Worm (Caenorhabditis elegans): ENCODE results near the gene hot-1.

The hot-1 gene

ce11 chrV:14649929-14650328 lies 29.0 kb downstream of the hot-1 start:
- TF ChIP-seq ref-1 (GFP tag; conservative IDR thresholded peaks at IDR 0.05) = no peak
- TF ChIP-seq tab-1 (GFP tag; IDR thresholded peaks at IDR 0.05) = no peak
- no peak for TF ChIP-seq cog-1 (tag; optimal IDR thresholded peaks at IDR 0.05)
- TF ChIP-seq T22C8.4 (GFP tag; IDR thresholded peaks at IDR 0.05) = no peak

ce11 chrV:14650631-14651030 lies 29.7 kb downstream of the hot-1 start:
- TF ChIP-seq cog-1 (tag; optimal IDR thresholded peaks at IDR 0.05) = no peak
- TF ChIP-seq ztf-23 (GFP tag; IDR thresholded peaks at IDR 0.05) = no peak
- TF ChIP-seq klf-2 (GFP tag; conservative IDR thresholded peaks at IDR 0.05) = no peak
- TF ChIP-seq flt-1 (GFP tag; IDR thresholded peaks at IDR 0.05) = no peak
- TF ChIP-seq med-1 (GFP tag; optimal IDR thresholded peaks at IDR 0.05; ENCODE audit: insufficient read depth) = no peak
- TF ChIP-seq T22C8.4 (GFP tag; IDR thresholded peaks at IDR 0.05) = no peak
- no peak for TF ChIP-seq ref-1 (GFP tag; conservative IDR thresholded peaks at IDR 0.05)
- no peak for TF ChIP-seq ztf-29 (GFP tag; IDR thresholded peaks at IDR 0.05)
- no peak for TF ChIP-seq tab-1 (GFP tag; IDR thresholded peaks at IDR 0.05)

ce11 chrV:14655689-14656088 lies 34.8 kb downstream of the hot-1 start:
- TF ChIP-seq ref-1 (GFP tag; conservative IDR thresholded peaks at IDR 0.05) (no peak), T22C8.4 (GFP tag; IDR thresholded peaks at IDR 0.05) (no peak), klf-2 (GFP tag; conservative IDR thresholded peaks at IDR 0.05) (no peak), flt-1 (GFP tag; IDR thresholded peaks at IDR 0.05) (no peak), ztf-23 (GFP tag; IDR thresholded peaks at IDR 0.05) (no peak), tab-1 (GFP tag; IDR thresholded peaks at IDR 0.05) (no peak), med-1 (GFP tag; optimal IDR thresholded peaks at IDR 0.05; ENCODE audit: insufficient read depth) (no peak), cog-1 (tag; optimal IDR thresholded peaks at IDR 0.05) (no peak), ztf-29 (GFP tag; IDR thresholded peaks at IDR 0.05) (no peak)

ce11 chrV:14656970-14657369 lies 36.0 kb downstream of the hot-1 start:
- TF ChIP-seq ztf-29 (GFP tag; IDR thresholded peaks at IDR 0.05) (no peak), cog-1 (tag; optimal IDR thresholded peaks at IDR 0.05) (no peak), ref-1 (GFP tag; conservative IDR thresholded peaks at IDR 0.05) (no peak), ztf-23 (GFP tag; IDR thresholded peaks at IDR 0.05) (no peak), tab-1 (GFP tag; IDR thresholded peaks at IDR 0.05) (no peak), klf-2 (GFP tag; conservative IDR thresholded peaks at IDR 0.05) (no peak), T22C8.4 (GFP tag; IDR thresholded peaks at IDR 0.05) (no peak), flt-1 (GFP tag; IDR thresholded peaks at IDR 0.05) (no peak), med-1 (GFP tag; optimal IDR thresholded peaks at IDR 0.05; ENCODE audit: insufficient read depth) (no peak)

ce11 chrV:14658131-14658530 lies 37.2 kb downstream of the hot-1 start, which contains the start of gene slc-25A29:
slc-25A29 (minus strand) TSS chrV:14658175.
- TF ChIP-seq ztf-29 (GFP tag; IDR thresholded peaks at IDR 0.05) (no peak), flt-1 (GFP tag; IDR thresholded peaks at IDR 0.05) (no peak), med-1 (GFP tag; optimal IDR thresholded peaks at IDR 0.05; ENCODE audit: insufficient read depth) (no peak), ztf-23 (GFP tag; IDR thresholded peaks at IDR 0.05) (no peak), klf-2 (GFP tag; conservative IDR thresholded peaks at IDR 0.05) (no peak), cog-1 (tag; optimal IDR thresholded peaks at IDR 0.05) (no peak), T22C8.4 (GFP tag; IDR thresholded peaks at IDR 0.05) (no peak), ref-1 (GFP tag; conservative IDR thresholded peaks at IDR 0.05) (no peak), tab-1 (GFP tag; IDR thresholded peaks at IDR 0.05) (no peak)

ce11 chrV:14659595-14659994 lies 38.7 kb downstream of the hot-1 start:
- no peak for TF ChIP-seq tab-1 (GFP tag; IDR thresholded peaks at IDR 0.05)
- no peak for TF ChIP-seq ztf-23 (GFP tag; IDR thresholded peaks at IDR 0.05)
- TF ChIP-seq cog-1 (tag; optimal IDR thresholded peaks at IDR 0.05) = no peak
- TF ChIP-seq med-1 (GFP tag; optimal IDR thresholded peaks at IDR 0.05; ENCODE audit: insufficient read depth) = no peak
- TF ChIP-seq ztf-29 (GFP tag; IDR thresholded peaks at IDR 0.05) = no peak
- TF ChIP-seq ref-1 (GFP tag; conservative IDR thresholded peaks at IDR 0.05) = no peak
- TF ChIP-seq klf-2 (GFP tag; conservative IDR thresholded peaks at IDR 0.05) = no peak
- no peak for TF ChIP-seq flt-1 (GFP tag; IDR thresholded peaks at IDR 0.05)
- no peak for TF ChIP-seq T22C8.4 (GFP tag; IDR thresholded peaks at IDR 0.05)

- TF ChIP-seq flt-1 (GFP tag; IDR thresholded peaks at IDR 0.05) = no peak
- TF ChIP-seq klf-2 (GFP tag; conservative IDR thresholded peaks at IDR 0.05) = no peak
- no peak for TF ChIP-seq tab-1 (GFP tag; IDR thresholded peaks at IDR 0.05)
Measured at ce11 chrV:14660608-14661355, 39.8 kb downstream of the hot-1 start, which contains the start of gene srh-17. srh-17 (plus strand) TSS chrV:14661305.

ce11 chrV:14663006-14663405 lies 42.1 kb downstream of the hot-1 start, which contains the start of gene C47E8.9:
C47E8.9 (plus strand) TSS chrV:14663306.
- TF ChIP-seq ref-1 (GFP tag; conservative IDR thresholded peaks at IDR 0.05) (no peak), tab-1 (GFP tag; IDR thresholded peaks at IDR 0.05) (no peak), klf-2 (GFP tag; conservative IDR thresholded peaks at IDR 0.05) (no peak), ztf-29 (GFP tag; IDR thresholded peaks at IDR 0.05) (no peak), ztf-23 (GFP tag; IDR thresholded peaks at IDR 0.05) (no peak), cog-1 (tag; optimal IDR thresholded peaks at IDR 0.05) (no peak), T22C8.4 (GFP tag; IDR thresholded peaks at IDR 0.05) (no peak), med-1 (GFP tag; optimal IDR thresholded peaks at IDR 0.05; ENCODE audit: insufficient read depth) (no peak)

ce11 chrV:14665728-14666127 lies 44.8 kb downstream of the hot-1 start, which contains the start of gene C47E8.1:
C47E8.1 (plus strand) TSS chrV:14666028.
- no peak for TF ChIP-seq cog-1 (tag; optimal IDR thresholded peaks at IDR 0.05)
- no peak for TF ChIP-seq ztf-23 (GFP tag; IDR thresholded peaks at IDR 0.05)
- no peak for TF ChIP-seq med-1 (GFP tag; optimal IDR thresholded peaks at IDR 0.05; ENCODE audit: insufficient read depth)
- no peak for TF ChIP-seq klf-2 (GFP tag; conservative IDR thresholded peaks at IDR 0.05)
- no peak for TF ChIP-seq ztf-29 (GFP tag; IDR thresholded peaks at IDR 0.05)
- TF ChIP-seq flt-1 (GFP tag; IDR thresholded peaks at IDR 0.05) = no peak
- TF ChIP-seq tab-1 (GFP tag; IDR thresholded peaks at IDR 0.05) = no peak

- TF ChIP-seq cog-1 (tag; optimal IDR thresholded peaks at IDR 0.05) (no peak), ztf-29 (GFP tag; IDR thresholded peaks at IDR 0.05) (no peak), ztf-23 (GFP tag; IDR thresholded peaks at IDR 0.05) (no peak), tab-1 (GFP tag; IDR thresholded peaks at IDR 0.05) (no peak), klf-2 (GFP tag; conservative IDR thresholded peaks at IDR 0.05) (no peak), T22C8.4 (GFP tag; IDR thresholded peaks at IDR 0.05) (no peak), ref-1 (GFP tag; conservative IDR thresholded peaks at IDR 0.05) (no peak), med-1 (GFP tag; optimal IDR thresholded peaks at IDR 0.05; ENCODE audit: insufficient read depth) (no peak), flt-1 (GFP tag; IDR thresholded peaks at IDR 0.05) (no peak)
Measured at ce11 chrV:14678298-14678697, 57.4 kb downstream of the hot-1 start.
